Worm (Caenorhabditis elegans) whole organism, midembryonic: Measurements from ENCODE around the gene C07B5.8.

Experiments used
- T22C8.4 ChIP-seq: fragments of 200-800 bp; sonication (Bioruptor generic); IDR thresholded peaks from 2 replicates; pipeline ENCODE4 v1.3.6; 2022; ENCODE audit warnings: missing genetic modification characterization, missing compliant biosample characterization
- cog-1 ChIP-seq: sonication (generic microtip); optimal IDR thresholded peaks from 2 replicates; lab custom pipeline; 2016; ENCODE audit warnings: missing genetic modification characterization, missing compliant biosample characterization
- flt-1 ChIP-seq: fragments of 200-800 bp; sonication (Bioruptor generic); IDR thresholded peaks from 2 replicates; pipeline ENCODE4 v1.3.6; 2022; ENCODE audit warnings: missing genetic modification characterization, missing compliant biosample characterization
- klf-2 ChIP-seq: fragments of 200-800 bp; sonication (Bioruptor generic); conservative IDR thresholded peaks from 2 replicates; pipeline ENCODE4 v1.3.6; 2022; ENCODE audit warnings: missing genetic modification reagents, missing genetic modification characterization, missing compliant biosample characterization
- ref-1 ChIP-seq: fragments of 200-800 bp; sonication (Bioruptor generic); conservative IDR thresholded peaks from 2 replicates; pipeline ENCODE4 v1.3.6; 2022; ENCODE audit warnings: missing genetic modification reagents, missing genetic modification characterization, missing compliant biosample characterization
- tab-1 ChIP-seq: fragments of 200-800 bp; sonication (Bioruptor generic); IDR thresholded peaks from 2 replicates; pipeline ENCODE4 v1.3.6; 2022; ENCODE audit warnings: missing genetic modification characterization, missing compliant biosample characterization

- no peak for TF ChIP-seq klf-2
- TF ChIP-seq ref-1 (GFP tag; lab: Robert Waterston, UW) = no peak
- TF ChIP-seq tab-1 = no peak
- no peak for TF ChIP-seq T22C8.4 (GFP tag; lab: Robert Waterston, UW)
- TF ChIP-seq cog-1 (tag; lab: Kevin White, UChicago) = no peak
- TF ChIP-seq flt-1 (GFP tag; lab: Robert Waterston, UW) = no peak
Measured at ce11 chrX:9529360-9529759, 7.2 kb downstream of the C07B5.8 start, which contains the start of gene C07B5.4.
